Fruit fly (Drosophila melanogaster) whole organism, prepupa: Measurements from ENCODE around the gene ND-20.

Source experiments
- Blimp-1 ChIP-seq: fragments of 200-800 bp; sonication (Bioruptor generic); optimal IDR thresholded peaks from 3 replicates; lab custom pipeline; 2017; ENCODE audit warnings: missing biosample characterization, missing genetic modification characterization, mild to moderate bottlenecking, moderate library complexity, missing genetic modification reagents
- CG10631 ChIP-seq: fragments of 200-800 bp; sonication (Bioruptor generic); optimal IDR thresholded peaks from 2 replicates; lab custom pipeline; 2016; ENCODE audit warnings: missing biosample characterization, missing genetic modification characterization
- CG11762 ChIP-seq: fragments of 200-800 bp; sonication (Bioruptor generic); optimal IDR thresholded peaks from 3 replicates; lab custom pipeline; 2016; ENCODE audit warnings: missing biosample characterization, missing genetic modification characterization; ENCODE audit not compliant: insufficient read depth
- CG3919 ChIP-seq: fragments of 200-800 bp; sonication (Bioruptor generic); optimal IDR thresholded peaks from 3 replicates; lab custom pipeline; 2016; ENCODE audit warnings: missing biosample characterization, missing genetic modification characterization
- CG8119 ChIP-seq: fragments of 200-800 bp; sonication (Bioruptor generic); IDR thresholded peaks from 3 replicates; pipeline ENCODE4 v1.3.6; 2022; ENCODE audit warnings: missing biosample characterization, missing genetic modification characterization
- Eip75B ChIP-seq: fragments of 200-800 bp; sonication (Bioruptor generic); optimal IDR thresholded peaks from 3 replicates; lab custom pipeline; 2016; ENCODE audit warnings: missing biosample characterization, missing genetic modification characterization
- OdsH ChIP-seq: fragments of 200-800 bp; sonication (Bioruptor generic); optimal IDR thresholded peaks from 3 replicates; lab custom pipeline; 2016; ENCODE audit warnings: missing biosample characterization, missing genetic modification characterization
- esn ChIP-seq: fragments of 200-800 bp; sonication (Bioruptor generic); optimal IDR thresholded peaks from 2 replicates; lab custom pipeline; 2016; ENCODE audit warnings: missing biosample characterization, mild to moderate bottlenecking, missing genetic modification characterization, moderate library complexity
- topi ChIP-seq: fragments of 200-800 bp; sonication (Bioruptor generic); optimal IDR thresholded peaks from 3 replicates; lab custom pipeline; 2016; ENCODE audit warnings: missing biosample characterization, missing genetic modification characterization

DNA sequence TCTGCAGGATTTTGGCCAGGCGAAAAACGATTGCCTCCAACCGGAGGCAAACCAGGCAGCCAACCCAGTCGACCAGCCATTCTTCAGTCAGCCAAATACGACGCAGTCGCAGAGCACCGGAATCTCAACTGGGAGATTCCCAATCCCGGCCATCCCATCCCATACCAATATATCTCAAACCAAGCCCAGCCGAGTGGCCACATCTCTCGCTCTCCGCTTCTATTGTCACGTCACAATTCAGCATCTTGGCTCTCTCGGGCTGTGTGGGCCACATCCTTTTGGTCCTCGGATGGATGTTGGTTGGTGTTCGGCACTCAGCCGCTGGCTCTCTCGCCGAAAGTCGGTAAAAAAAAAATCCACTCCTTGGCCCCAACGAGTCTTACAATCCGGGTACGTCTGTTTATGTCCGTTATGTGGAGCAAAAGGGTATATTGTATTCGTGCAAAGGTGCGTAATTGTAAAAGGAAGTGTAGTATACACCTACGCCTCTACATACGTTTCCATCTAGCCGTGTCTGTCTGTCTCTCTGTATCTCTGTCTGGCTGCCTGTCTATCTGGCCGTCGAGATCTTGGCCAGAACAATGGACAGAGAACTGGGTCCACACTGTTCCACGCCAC lies 13.3 kb downstream of the ND-20 start, which contains the start of gene mmd:
- TF ChIP-seq esn (GFP tag; lab: Kevin White, UChicago) (no peak), CG11762 (GFP tag; lab: Kevin White, UChicago) (no peak), Blimp-1 (GFP tag; lab: Kevin White, UChicago) (no peak), CG8119 (GFP tag; lab: Robert Waterston, UW) (no peak), CG3919 (no peak), OdsH (GFP tag; lab: Kevin White, UChicago) (no peak), Eip75B (GFP tag; lab: Kevin White, UChicago) (no peak), topi (GFP tag; lab: Kevin White, UChicago) (no peak), CG10631 (no peak)
